Fruit fly (Drosophila melanogaster) whole organism, prepupa: Measurements from ENCODE around the gene CG2747.

ENCODE experiments used
- CG10631 ChIP-seq: fragments of 200-800 bp; sonication (Bioruptor generic); optimal IDR thresholded peaks from 2 replicates; lab custom pipeline; 2016; ENCODE audit warnings: missing biosample characterization, missing genetic modification characterization
- CG11294 ChIP-seq: fragments of 200-800 bp; sonication (Bioruptor generic); IDR thresholded peaks from 2 replicates; pipeline ENCODE4 v1.3.6; 2022; ENCODE audit warnings: missing biosample characterization, missing genetic modification characterization
- CG11762 ChIP-seq: fragments of 200-800 bp; sonication (Bioruptor generic); optimal IDR thresholded peaks from 3 replicates; lab custom pipeline; 2016; ENCODE audit warnings: missing biosample characterization, missing genetic modification characterization; ENCODE audit not compliant: insufficient read depth
- CG11902 ChIP-seq: fragments of 200-800 bp; sonication (Bioruptor generic); optimal IDR thresholded peaks from 3 replicates; lab custom pipeline; 2016; ENCODE audit warnings: missing biosample characterization, missing genetic modification characterization
- CG15336 ChIP-seq: fragments of 200-800 bp; sonication (Bioruptor generic); IDR thresholded peaks from 2 replicates; pipeline ENCODE4 v1.3.6; 2022; ENCODE audit warnings: missing biosample characterization, missing genetic modification characterization
- CG3032 ChIP-seq: fragments of 200-800 bp; optimal IDR thresholded peaks from 2 replicates; lab custom pipeline; 2019; ENCODE audit warnings: missing biosample characterization, mild to moderate bottlenecking, missing genetic modification characterization, moderate library complexity
- CG31627 ChIP-seq: fragments of 200-800 bp; sonication (Bioruptor generic); optimal IDR thresholded peaks from 3 replicates; lab custom pipeline; 2016; ENCODE audit warnings: missing biosample characterization, missing genetic modification characterization
- CG34406 ChIP-seq: fragments of 200-800 bp; sonication (Bioruptor generic); optimal IDR thresholded peaks from 3 replicates; lab custom pipeline; 2016; ENCODE audit warnings: missing biosample characterization, missing genetic modification characterization
- CG3919 ChIP-seq: fragments of 200-800 bp; sonication (Bioruptor generic); optimal IDR thresholded peaks from 3 replicates; lab custom pipeline; 2016; ENCODE audit warnings: missing biosample characterization, missing genetic modification characterization
- CG4318 ChIP-seq: fragments of 200-800 bp; sonication (Bioruptor generic); optimal IDR thresholded peaks from 3 replicates; lab custom pipeline; 2017; ENCODE audit warnings: missing biosample characterization, mild to moderate bottlenecking, missing genetic modification characterization
- CG6276 ChIP-seq: fragments of 200-800 bp; sonication (Bioruptor generic); optimal IDR thresholded peaks from 2 replicates; lab custom pipeline; 2017; ENCODE audit warnings: missing biosample characterization, mild to moderate bottlenecking, missing genetic modification characterization
- CG6792 ChIP-seq: fragments of 200-800 bp; sonication (Bioruptor generic); optimal IDR thresholded peaks from 3 replicates; lab custom pipeline; 2016; ENCODE audit warnings: missing biosample characterization, missing genetic modification characterization
- CG6808 ChIP-seq: fragments of 200-800 bp; sonication (Bioruptor generic); optimal IDR thresholded peaks from 3 replicates; lab custom pipeline; 2017; ENCODE audit warnings: missing biosample characterization, missing genetic modification characterization, mild to moderate bottlenecking, moderate library complexity, missing genetic modification reagents
- CG6854 ChIP-seq: fragments of 200-800 bp; sonication (Bioruptor generic); optimal IDR thresholded peaks from 2 replicates; lab custom pipeline; 2017; ENCODE audit warnings: missing biosample characterization, mild to moderate bottlenecking, missing genetic modification characterization
- CG7368 ChIP-seq: fragments of 200-800 bp; sonication (Bioruptor generic); optimal IDR thresholded peaks from 3 replicates; lab custom pipeline; 2016; ENCODE audit warnings: missing biosample characterization, missing genetic modification characterization
- CG8119 ChIP-seq: fragments of 200-800 bp; sonication (Bioruptor generic); IDR thresholded peaks from 3 replicates; pipeline ENCODE4 v1.3.6; 2022; ENCODE audit warnings: missing biosample characterization, missing genetic modification characterization
- Eip75B ChIP-seq: fragments of 200-800 bp; sonication (Bioruptor generic); optimal IDR thresholded peaks from 3 replicates; lab custom pipeline; 2016; ENCODE audit warnings: missing biosample characterization, missing genetic modification characterization
- Eip78C ChIP-seq: fragments of 200-800 bp; sonication (Bioruptor generic); peaks from one replicate; lab custom pipeline; 2016; ENCODE audit warnings: missing biosample characterization, missing genetic modification characterization
- Eip93F ChIP-seq: fragments of 200-800 bp; sonication (Bioruptor generic); optimal IDR thresholded peaks from 2 replicates; lab custom pipeline; 2016; ENCODE audit warnings: missing biosample characterization, mild to moderate bottlenecking, missing genetic modification characterization
- Ets21C ChIP-seq: fragments of 200-800 bp; sonication (Bioruptor generic); optimal IDR thresholded peaks from 3 replicates; lab custom pipeline; 2016; ENCODE audit warnings: missing biosample characterization, missing genetic modification characterization
- Ets96B ChIP-seq: fragments of 200-800 bp; optimal IDR thresholded peaks from 2 replicates; lab custom pipeline; 2019; ENCODE audit warnings: missing biosample characterization, mild to moderate bottlenecking, missing genetic modification characterization, moderate library complexity
- Gug ChIP-seq: fragments of 200-800 bp; sonication (Bioruptor generic); IDR thresholded peaks from 2 replicates; pipeline ENCODE4 v1.3.6; 2022; ENCODE audit warnings: missing biosample characterization, missing genetic modification characterization
- Hr39 ChIP-seq: fragments of 200-800 bp; sonication (Bioruptor generic); optimal IDR thresholded peaks from 2 replicates; lab custom pipeline; 2016; ENCODE audit warnings: missing biosample characterization, missing genetic modification characterization
- Hr4 ChIP-seq: fragments of 200-800 bp; sonication (Bioruptor generic); optimal IDR thresholded peaks from 3 replicates; lab custom pipeline; 2016; ENCODE audit warnings: missing biosample characterization, missing genetic modification characterization
- Lpt ChIP-seq: fragments of 200-800 bp; sonication (Bioruptor generic); optimal IDR thresholded peaks from 3 replicates; lab custom pipeline; 2016; ENCODE audit warnings: missing biosample characterization, missing genetic modification characterization
- Met ChIP-seq: fragments of 200-800 bp; sonication (Bioruptor generic); optimal IDR thresholded peaks from 3 replicates; lab custom pipeline; 2016; ENCODE audit warnings: missing biosample characterization, missing genetic modification characterization
- OdsH ChIP-seq: fragments of 200-800 bp; sonication (Bioruptor generic); optimal IDR thresholded peaks from 3 replicates; lab custom pipeline; 2016; ENCODE audit warnings: missing biosample characterization, missing genetic modification characterization
- Smox ChIP-seq: fragments of 200-800 bp; sonication (Bioruptor generic); optimal IDR thresholded peaks from 3 replicates; lab custom pipeline; 2016; ENCODE audit warnings: missing biosample characterization, missing genetic modification characterization
- Sox102F ChIP-seq: fragments of 200-800 bp; sonication (Bioruptor generic); optimal IDR thresholded peaks from 2 replicates; lab custom pipeline; 2016; ENCODE audit warnings: missing biosample characterization, mild to moderate bottlenecking, missing genetic modification characterization
- Sox14 ChIP-seq: fragments of 200-800 bp; sonication (Bioruptor generic); optimal IDR thresholded peaks from 3 replicates; lab custom pipeline; 2016; ENCODE audit warnings: missing biosample characterization, missing genetic modification characterization
- Sox15 ChIP-seq: fragments of 200-800 bp; sonication (Bioruptor generic); optimal IDR thresholded peaks from 3 replicates; lab custom pipeline; 2016; ENCODE audit warnings: missing biosample characterization, missing genetic modification characterization
- achi ChIP-seq: fragments of 200-800 bp; sonication (Bioruptor generic); optimal IDR thresholded peaks from 3 replicates; lab custom pipeline; 2016; ENCODE audit warnings: missing biosample characterization, missing genetic modification characterization
- cyc ChIP-seq: fragments of 200-800 bp; sonication (Bioruptor generic); optimal IDR thresholded peaks from 3 replicates; lab custom pipeline; 2016; ENCODE audit warnings: missing biosample characterization, missing genetic modification characterization
- dac ChIP-seq: fragments of 200-800 bp; sonication (Bioruptor generic); optimal IDR thresholded peaks from 2 replicates; lab custom pipeline; 2017; ENCODE audit warnings: missing biosample characterization, mild to moderate bottlenecking, missing genetic modification characterization
- dsx ChIP-seq: fragments of 200-800 bp; optimal IDR thresholded peaks from 3 replicates; lab custom pipeline; 2019; ENCODE audit warnings: missing biosample characterization, mild to moderate bottlenecking, missing genetic modification characterization, moderate library complexity; ENCODE audit not compliant: poor library complexity, severe bottlenecking
- eg ChIP-seq: fragments of 200-800 bp; sonication (Bioruptor generic); IDR thresholded peaks from 3 replicates; pipeline ENCODE4 v1.3.6; 2022; ENCODE audit warnings: missing biosample characterization, missing genetic modification characterization
- esn ChIP-seq: fragments of 200-800 bp; sonication (Bioruptor generic); optimal IDR thresholded peaks from 2 replicates; lab custom pipeline; 2016; ENCODE audit warnings: missing biosample characterization, mild to moderate bottlenecking, missing genetic modification characterization, moderate library complexity
- lz ChIP-seq: fragments of 200-800 bp; sonication (Bioruptor generic); optimal IDR thresholded peaks from 3 replicates; lab custom pipeline; 2016; ENCODE audit warnings: missing biosample characterization, missing genetic modification characterization
- salr ChIP-seq, 2 experiments: fragments of 200-800 bp; sonication (Bioruptor generic); optimal IDR thresholded peaks; 3 replicates each; lab custom pipeline; 2016 to 2018; ENCODE audit warnings: missing biosample characterization in 2 of 2, missing genetic modification characterization in 2 of 2, mild to moderate bottlenecking in 1 of 2
- spab ChIP-seq: fragments of 200-800 bp; sonication (Bioruptor generic); optimal IDR thresholded peaks from 2 replicates; lab custom pipeline; 2017; ENCODE audit warnings: missing biosample characterization, mild to moderate bottlenecking, missing genetic modification characterization, missing genetic modification reagents
- ss ChIP-seq, 2 experiments: fragments of 200-800 bp; sonication (Bioruptor generic); optimal IDR thresholded peaks; 2 replicates in 1 of 2; 3 replicates in 1 of 2; lab custom pipeline; 2017 to 2018; ENCODE audit warnings: mild to moderate bottlenecking in 2 of 2, missing biosample characterization in 2 of 2, missing genetic modification characterization in 2 of 2, moderate library complexity in 1 of 2
- svp ChIP-seq: fragments of 200-800 bp; sonication (Bioruptor generic); peaks from one replicate; lab custom pipeline; 2016; ENCODE audit warnings: missing biosample characterization, missing genetic modification characterization
- vri ChIP-seq: fragments of 200-800 bp; sonication (Bioruptor generic); optimal IDR thresholded peaks from 3 replicates; lab custom pipeline; 2016; ENCODE audit warnings: missing biosample characterization, mild to moderate bottlenecking, missing genetic modification characterization

CG2747 gene

dm6 chr3R:7969702-7970175 lies 60.9 kb downstream of the CG2747 start (continued):
- peak; percentile 60 for TF ChIP-seq cyc
- TF ChIP-seq CG11294 (GFP tag; lab: Robert Waterston, UW): peak; percentile 72
- peak; percentile 74 for TF ChIP-seq Sox14 (GFP tag; lab: Kevin White, UChicago)
- peak; percentile 69 for TF ChIP-seq lz (GFP tag; lab: Kevin White, UChicago)
- TF ChIP-seq CG8119 (GFP tag; lab: Robert Waterston, UW): peak; percentile 92
- peak; percentile 82 for TF ChIP-seq OdsH (GFP tag; lab: Kevin White, UChicago)
- peak; percentile 58 for TF ChIP-seq Hr39 (GFP tag; lab: Kevin White, UChicago)
- peak; percentile 61 for TF ChIP-seq Smox (GFP tag; lab: Kevin White, UChicago)
- TF ChIP-seq salr (GFP tag; optimal IDR thresholded peaks at IDR 0.05; lab: Kevin White, UChicago): peak in 1 of 2 experiments; percentile 80
- TF ChIP-seq ss (GFP tag; optimal IDR thresholded peaks at IDR 0.05; lab: Kevin White, UChicago): peak; percentile 73 to 78
- TF ChIP-seq CG7368: peak; percentile 60
- peak; percentile 25 for TF ChIP-seq svp
- peak; percentile 83 for TF ChIP-seq CG6808 (GFP tag; lab: Kevin White, UChicago)
- peak; percentile 58 for TF ChIP-seq dac (GFP tag; lab: Kevin White, UChicago)
- peak; percentile 84 for TF ChIP-seq CG3032
- TF ChIP-seq CG11762 (GFP tag; lab: Kevin White, UChicago): peak; percentile 73
- TF ChIP-seq eg (GFP tag; lab: Robert Waterston, UW): peak; percentile 87
- TF ChIP-seq spab (GFP tag; lab: Kevin White, UChicago): peak; percentile 80
- peak; percentile 39 for TF ChIP-seq Ets21C

- no peak for TF ChIP-seq OdsH (GFP tag; lab: Kevin White, UChicago)
- TF ChIP-seq achi (GFP tag; lab: Kevin White, UChicago): no peak
- peak; percentile 20 for TF ChIP-seq CG6854 (GFP tag; lab: Kevin White, UChicago)
- TF ChIP-seq CG31627 (GFP tag; lab: Kevin White, UChicago): no peak
- TF ChIP-seq svp: peak; percentile 95
- peak; percentile 98 for TF ChIP-seq dsx
Observed at dm6 chr3R:7968958-7969701, 61.5 kb downstream of the CG2747 start.

- no peak for TF ChIP-seq Met (GFP tag; lab: Kevin White, UChicago)
- TF ChIP-seq CG3919: peak; percentile 20
- TF ChIP-seq CG11294 (GFP tag; lab: Robert Waterston, UW): no peak
- TF ChIP-seq Gug (GFP tag; lab: Robert Waterston, UW): no peak
- TF ChIP-seq eg (GFP tag; lab: Robert Waterston, UW): peak; percentile 75; the same call in 2 of the 3 replicates
- TF ChIP-seq CG31627 (GFP tag; lab: Kevin White, UChicago): no peak
- no peak for TF ChIP-seq achi (GFP tag; lab: Kevin White, UChicago)
- TF ChIP-seq Hr4: no peak
- no peak for TF ChIP-seq Eip75B (GFP tag; lab: Kevin White, UChicago)
- TF ChIP-seq CG34406 (GFP tag; lab: Kevin White, UChicago): no peak
- no peak for TF ChIP-seq Sox15 (GFP tag; lab: Kevin White, UChicago)
- TF ChIP-seq CG6792 (GFP tag; lab: Kevin White, UChicago): no peak
- TF ChIP-seq CG11902 (GFP tag; lab: Kevin White, UChicago): no peak
- TF ChIP-seq OdsH (GFP tag; lab: Kevin White, UChicago): no peak
- no peak for TF ChIP-seq CG6276
- TF ChIP-seq Eip93F (GFP tag; lab: Kevin White, UChicago): no peak
- peak; percentile 67 for TF ChIP-seq svp
- TF ChIP-seq CG15336: peak; percentile 75
- TF ChIP-seq Eip78C (GFP tag; lab: Kevin White, UChicago): no peak
- no peak for TF ChIP-seq vri (GFP tag; lab: Kevin White, UChicago)
- no peak for TF ChIP-seq CG3032
- peak; percentile 100 for TF ChIP-seq dsx
- peak; percentile 51 for TF ChIP-seq Lpt (GFP tag; lab: Kevin White, UChicago)
- TF ChIP-seq CG4318 (GFP tag; lab: Kevin White, UChicago): no peak
- TF ChIP-seq cyc: no peak
- peak; percentile 24 for TF ChIP-seq Sox102F (GFP tag; lab: Kevin White, UChicago)
- no peak for TF ChIP-seq Hr39 (GFP tag; lab: Kevin White, UChicago)
- peak; percentile 51 to 81 for TF ChIP-seq ss (GFP tag; optimal IDR thresholded peaks at IDR 0.05; lab: Kevin White, UChicago)
- TF ChIP-seq CG6854 (GFP tag; lab: Kevin White, UChicago): peak; percentile 83
- TF ChIP-seq CG10631: no peak
- TF ChIP-seq Smox (GFP tag; lab: Kevin White, UChicago): no peak
- TF ChIP-seq esn: no peak
- TF ChIP-seq CG6808 (GFP tag; lab: Kevin White, UChicago): peak; percentile 28
- TF ChIP-seq dac (GFP tag; lab: Kevin White, UChicago): no peak
- TF ChIP-seq Ets96B: no peak
- peak; percentile 71; the same call in 2 of the 3 replicates for TF ChIP-seq CG8119 (GFP tag; lab: Robert Waterston, UW)
- TF ChIP-seq salr (GFP tag; optimal IDR thresholded peaks at IDR 0.05; lab: Kevin White, UChicago): no peak
Observed at dm6 chr3R:7967801-7968200, 62.8 kb downstream of the CG2747 start.
